Fruit fly (Drosophila melanogaster): ENCODE measurements around the gene mxt.

dm6 chr2L:4820448-4821318 lies 26.4 kb downstream of the mxt start:
- TF ChIP-seq fd96Ca (GFP tag; IDR thresholded peaks at IDR 0.05) (peak; percentile 40; the same call in 1 of the 3 replicates), Snoo (tag; optimal IDR thresholded peaks at IDR 0.05) (peak; percentile 74), rn (GFP tag; IDR thresholded peaks at IDR 0.05) (0 out of 2 replicates have a peak, but pooled peaks have one; percentile 12), CG12605 (GFP tag; IDR thresholded peaks at IDR 0.05) (no peak; the same call in 1 of the 2 replicates), CG8159 (tag; optimal IDR thresholded peaks at IDR 0.05) (no peak), Pif1B (GFP tag; optimal IDR thresholded peaks at IDR 0.05) (peak; percentile 72)

All from whole organism, pupa.